Worm (Caenorhabditis elegans) whole organism, late embryonic: ENCODE data around the gene idpb-3.

Experiments
- ceh-30 ChIP-seq: fragments of 150-350 bp; optimal IDR thresholded peaks from 2 replicates; lab custom pipeline; 2014; ENCODE audit warnings: missing biosample characterization, missing genetic modification characterization
- ceh-9 ChIP-seq: sonication (generic microtip); optimal IDR thresholded peaks from 2 replicates; lab custom pipeline; 2016; ENCODE audit warnings: mild to moderate bottlenecking, missing genetic modification characterization, inconsistent platforms, missing compliant biosample characterization
- dmd-4 ChIP-seq: sonication (generic microtip); optimal IDR thresholded peaks from 2 replicates; lab custom pipeline; 2016; ENCODE audit warnings: borderline replicate concordance, missing genetic modification characterization, missing compliant biosample characterization
- elt-2 ChIP-seq: sonication (generic microtip); optimal IDR thresholded peaks from 2 replicates; lab custom pipeline; 2016; ENCODE audit warnings: missing genetic modification reagents, missing genetic modification characterization, missing compliant biosample characterization
- fax-1 ChIP-seq: sonication (generic microtip); optimal IDR thresholded peaks from 2 replicates; lab custom pipeline; 2016; ENCODE audit warnings: missing genotype, missing genetic modification characterization, missing compliant biosample characterization
- pqm-1 ChIP-seq: sonication (generic microtip); optimal IDR thresholded peaks from 2 replicates; lab custom pipeline; 2016; ENCODE audit warnings: missing genetic modification characterization, missing compliant biosample characterization
- pros-1 ChIP-seq: fragments of 150-350 bp; optimal IDR thresholded peaks from 2 replicates; lab custom pipeline; 2014; ENCODE audit warnings: missing biosample characterization, missing genetic modification reagents, missing genetic modification characterization

DNA sequence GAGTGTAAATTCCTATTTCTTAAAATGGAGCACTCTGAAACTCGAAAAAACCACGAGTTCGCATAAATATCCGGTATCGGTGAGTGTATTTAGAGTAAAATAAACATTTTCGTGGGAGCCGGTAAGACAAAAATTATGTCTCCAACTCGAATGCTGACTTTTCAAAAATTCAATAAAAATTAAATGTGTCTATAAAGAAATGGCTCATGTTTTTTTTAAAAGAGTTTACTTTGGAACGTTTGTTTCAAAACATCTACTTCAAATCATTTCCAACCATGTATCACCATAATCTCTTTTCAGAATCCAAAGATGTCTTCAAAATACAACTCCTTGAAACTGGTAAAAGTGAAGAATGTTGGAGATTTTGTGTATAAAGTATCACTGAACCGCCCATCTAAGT lies 41.0 kb upstream of the idpb-3 start, which contains the start of gene F58A6.1:
- no peak for TF ChIP-seq pros-1 (tag; lab: Kevin White, UChicago)
- no peak for TF ChIP-seq ceh-9 (tag; lab: Kevin White, UChicago)
- no peak for TF ChIP-seq dmd-4
- TF ChIP-seq fax-1: no peak
- no peak for TF ChIP-seq ceh-30
- no peak for TF ChIP-seq pqm-1
- TF ChIP-seq elt-2 (tag; lab: Kevin White, UChicago): no peak
